Fruit fly (Drosophila melanogaster) whole organism, embryonic: ENCODE results near the gene Sfp35C.
A peak's percentile ranks its signal among the peaks of the same experiment; 100 is the strongest.

ENCODE experiments used
- Antp ChIP-seq: fragments of 200-800 bp; sonication (Bioruptor generic); optimal IDR thresholded peaks from 3 replicates; lab custom pipeline; 2016; ENCODE audit warnings: missing biosample characterization, missing genetic modification characterization
- Atf3 ChIP-seq: fragments of 200-800 bp; sonication (Bioruptor generic); optimal IDR thresholded peaks from 3 replicates; lab custom pipeline; 2016; ENCODE audit warnings: missing biosample characterization, missing genetic modification characterization
- Bdp1 ChIP-seq: fragments of 200-800 bp; sonication (Bioruptor generic); optimal IDR thresholded peaks from 3 replicates; lab custom pipeline; 2016; ENCODE audit warnings: missing biosample characterization, missing genetic modification characterization
- CG10274 ChIP-seq: fragments of 200-800 bp; sonication (Bioruptor generic); optimal IDR thresholded peaks from 3 replicates; lab custom pipeline; 2017; ENCODE audit warnings: missing biosample characterization, mild to moderate bottlenecking, missing genetic modification characterization
- CG11247 ChIP-seq: fragments of 200-800 bp; sonication (Bioruptor generic); IDR thresholded peaks from 2 replicates; pipeline ENCODE4 v1.3.6; 2022; ENCODE audit warnings: missing biosample characterization, missing genetic modification characterization
- CG11504 ChIP-seq: fragments of 200-800 bp; sonication (Bioruptor generic); optimal IDR thresholded peaks from 3 replicates; lab custom pipeline; 2019; ENCODE audit warnings: missing biosample characterization, mild to moderate bottlenecking, missing genetic modification characterization, moderate library complexity
- CG12299 ChIP-seq: fragments of 200-800 bp; sonication (Bioruptor generic); optimal IDR thresholded peaks from 2 replicates; lab custom pipeline; 2018; ENCODE audit warnings: missing biosample characterization, mild to moderate bottlenecking, missing genetic modification characterization
- CG13624 ChIP-seq: fragments of 200-800 bp; sonication (Bioruptor generic); optimal IDR thresholded peaks from 2 replicates; lab custom pipeline; 2016; ENCODE audit warnings: missing biosample characterization, missing genetic modification characterization
- CG13894 ChIP-seq: fragments of 200-800 bp; sonication (Bioruptor generic); optimal IDR thresholded peaks from 3 replicates; lab custom pipeline; 2018; ENCODE audit warnings: missing biosample characterization, mild to moderate bottlenecking, missing genetic modification characterization, moderate library complexity
- CG14965 ChIP-seq: fragments of 200-800 bp; sonication (Bioruptor generic); optimal IDR thresholded peaks from 2 replicates; lab custom pipeline; 2016; ENCODE audit warnings: missing biosample characterization, missing genetic modification characterization, borderline replicate concordance
- CG1602 ChIP-seq: fragments of 200-800 bp; sonication (Bioruptor generic); optimal IDR thresholded peaks from 3 replicates; lab custom pipeline; 2016; ENCODE audit warnings: missing biosample characterization, missing genetic modification characterization
- CG1647 ChIP-seq: fragments of 200-800 bp; sonication (Bioruptor generic); optimal IDR thresholded peaks from 3 replicates; lab custom pipeline; 2016; ENCODE audit warnings: missing biosample characterization, missing genetic modification characterization
- CG1792 ChIP-seq: fragments of 200-800 bp; sonication (Bioruptor generic); optimal IDR thresholded peaks from 2 replicates; lab custom pipeline; 2016; ENCODE audit warnings: missing biosample characterization, missing genetic modification characterization
- CG2875 ChIP-seq: fragments of 200-800 bp; sonication (Bioruptor generic); optimal IDR thresholded peaks from 2 replicates; lab custom pipeline; 2017; ENCODE audit warnings: missing biosample characterization, mild to moderate bottlenecking, missing genetic modification characterization, missing genetic modification reagents
- CG32772 ChIP-seq: fragments of 200-800 bp; sonication (Bioruptor generic); IDR thresholded peaks from 2 replicates; pipeline ENCODE4 v1.3.6; 2022; ENCODE audit warnings: missing biosample characterization, missing genetic modification characterization
- CG4404 ChIP-seq: fragments of 200-800 bp; sonication (Bioruptor generic); IDR thresholded peaks from 2 replicates; pipeline ENCODE4 v1.3.6; 2022; ENCODE audit warnings: missing biosample characterization, missing genetic modification characterization
- CG5180 ChIP-seq: fragments of 200-800 bp; sonication (Bioruptor generic); optimal IDR thresholded peaks from 3 replicates; lab custom pipeline; 2017; ENCODE audit warnings: missing biosample characterization, missing genetic modification characterization, mild to moderate bottlenecking, moderate library complexity, missing genetic modification reagents
- CG7745 ChIP-seq: fragments of 200-800 bp; sonication (Bioruptor generic); optimal IDR thresholded peaks from 2 replicates; lab custom pipeline; 2018; ENCODE audit warnings: missing biosample characterization, mild to moderate bottlenecking, missing genetic modification characterization, moderate library complexity
- CG9727 ChIP-seq: fragments of 200-800 bp; sonication (Bioruptor generic); optimal IDR thresholded peaks from 3 replicates; lab custom pipeline; 2017; ENCODE audit warnings: missing biosample characterization, mild to moderate bottlenecking, missing genetic modification characterization
- CG9932 ChIP-seq: fragments of 200-800 bp; sonication (Bioruptor generic); IDR thresholded peaks from 2 replicates; pipeline ENCODE4 v1.3.6; 2022; ENCODE audit warnings: missing biosample characterization, missing genetic modification characterization
- Chrac-16 ChIP-seq: fragments of 200-800 bp; sonication (Bioruptor generic); optimal IDR thresholded peaks from 3 replicates; lab custom pipeline; 2016; ENCODE audit warnings: missing biosample characterization, missing genetic modification characterization
- Drgx ChIP-seq: fragments of 200-800 bp; sonication (Bioruptor generic); IDR thresholded peaks from 2 replicates; pipeline ENCODE4 v1.3.6; 2022; ENCODE audit warnings: missing biosample characterization, missing genetic modification characterization
- HHEX ChIP-seq: fragments of 200-800 bp; sonication (Bioruptor generic); optimal IDR thresholded peaks from 3 replicates; lab custom pipeline; 2017; ENCODE audit warnings: missing biosample characterization, mild to moderate bottlenecking, missing genetic modification characterization, missing genetic modification reagents
- HLH4C ChIP-seq: fragments of 200-800 bp; sonication (Bioruptor generic); IDR thresholded peaks from 3 replicates; pipeline ENCODE4 v1.3.6; 2022; ENCODE audit warnings: missing biosample characterization, missing genetic modification characterization; ENCODE audit not compliant: partially characterized antibody
- HmgZ ChIP-seq: fragments of 200-800 bp; sonication (Bioruptor generic); optimal IDR thresholded peaks from 2 replicates; lab custom pipeline; 2018; ENCODE audit warnings: missing biosample characterization, mild to moderate bottlenecking, missing genetic modification characterization
- Hr51 ChIP-seq, 2 experiments: fragments of 200-800 bp; sonication (Bioruptor generic); optimal IDR thresholded peaks; 2 replicates in 1 of 2; 3 replicates in 1 of 2; lab custom pipeline; 2016 to 2018; ENCODE audit warnings: missing biosample characterization in 2 of 2, missing genetic modification characterization in 2 of 2, mild to moderate bottlenecking in 1 of 2, moderate library complexity in 1 of 2
- Mes4 ChIP-seq: fragments of 200-800 bp; sonication (Bioruptor generic); optimal IDR thresholded peaks from 2 replicates; lab custom pipeline; 2016; ENCODE audit warnings: missing biosample characterization, missing genetic modification characterization
- NFAT ChIP-seq: fragments of 200-800 bp; sonication (Bioruptor generic); IDR thresholded peaks from 2 replicates; pipeline ENCODE4 v1.3.6; 2022; ENCODE audit warnings: missing biosample characterization, missing genetic modification characterization
- Scr ChIP-seq: fragments of 200-800 bp; sonication (Bioruptor generic); IDR thresholded peaks from 2 replicates; pipeline ENCODE4 v1.3.6; 2022; ENCODE audit warnings: missing biosample characterization, missing genetic modification characterization; ENCODE audit not compliant: partially characterized antibody
- Sry-β ChIP-seq: fragments of 200-800 bp; sonication (Bioruptor generic); optimal IDR thresholded peaks from 2 replicates; lab custom pipeline; 2018; ENCODE audit warnings: missing biosample characterization, mild to moderate bottlenecking, missing genetic modification characterization, moderate library complexity
- abd-A ChIP-seq: fragments of 200-800 bp; sonication (Bioruptor generic); optimal IDR thresholded peaks from 3 replicates; lab custom pipeline; 2019; ENCODE audit warnings: missing biosample characterization, mild to moderate bottlenecking, missing genetic modification characterization, moderate library complexity
- ac ChIP-seq: fragments of 200-800 bp; sonication (Bioruptor generic); optimal IDR thresholded peaks from 3 replicates; lab custom pipeline; 2017; ENCODE audit warnings: missing biosample characterization, mild to moderate bottlenecking, missing genetic modification characterization
- ap ChIP-seq: fragments of 200-800 bp; sonication (Bioruptor generic); IDR thresholded peaks from 2 replicates; pipeline ENCODE4 v1.3.6; 2022; ENCODE audit warnings: missing biosample characterization, missing genetic modification characterization
- ase ChIP-seq: fragments of 200-800 bp; sonication (Bioruptor generic); IDR thresholded peaks from 3 replicates; pipeline ENCODE4 v1.3.6; 2022; ENCODE audit warnings: missing biosample characterization, missing genetic modification characterization
- ato ChIP-seq: fragments of 200-800 bp; sonication (Bioruptor generic); IDR thresholded peaks from 2 replicates; pipeline ENCODE4 v1.3.6; 2022; ENCODE audit warnings: missing biosample characterization, missing genetic modification characterization; ENCODE audit not compliant: partially characterized antibody
- btn ChIP-seq: fragments of 200-800 bp; sonication (Bioruptor generic); optimal IDR thresholded peaks from 2 replicates; lab custom pipeline; 2016; ENCODE audit warnings: missing biosample characterization, missing genetic modification characterization
- dan ChIP-seq: fragments of 200-800 bp; sonication (Bioruptor generic); IDR thresholded peaks from 2 replicates; pipeline ENCODE4 v1.3.6; 2022; ENCODE audit warnings: missing biosample characterization, missing genetic modification characterization
- dati ChIP-seq: fragments of 200-800 bp; sonication (Bioruptor generic); IDR thresholded peaks from 2 replicates; pipeline ENCODE4 v1.3.6; 2022; ENCODE audit warnings: missing biosample characterization, missing genetic modification characterization
- emc ChIP-seq: fragments of 200-800 bp; sonication (Bioruptor generic); optimal IDR thresholded peaks from 2 replicates; lab custom pipeline; 2016; ENCODE audit warnings: missing biosample characterization, missing genetic modification characterization
- hth ChIP-seq: fragments of >200 bp; optimal IDR thresholded peaks from 2 replicates; lab custom pipeline; 2017; ENCODE audit warnings: inconsistent platforms
- nom ChIP-seq: fragments of 200-800 bp; sonication (Bioruptor generic); optimal IDR thresholded peaks from 2 replicates; lab custom pipeline; 2017; ENCODE audit warnings: missing biosample characterization, missing genetic modification characterization, mild to moderate bottlenecking, moderate library complexity, missing genetic modification reagents
- pb ChIP-seq: fragments of 200-800 bp; sonication (Bioruptor generic); optimal IDR thresholded peaks from 3 replicates; lab custom pipeline; 2016; ENCODE audit warnings: missing biosample characterization, missing genetic modification characterization
- pho ChIP-seq: fragments of 200-800 bp; sonication (Bioruptor generic); optimal IDR thresholded peaks from 2 replicates; lab custom pipeline; 2016; ENCODE audit warnings: missing biosample characterization, missing genetic modification characterization
- pnt ChIP-seq: fragments of 200-800 bp; sonication (Bioruptor generic); optimal IDR thresholded peaks from 3 replicates; lab custom pipeline; 2016; ENCODE audit warnings: missing biosample characterization, missing genetic modification characterization
- prd ChIP-seq, 3 experiments: fragments of >200 bp in 2 of 3; fragments of 200-800 bp in 1 of 3; sonication (Bioruptor generic) in 1 of 3; optimal IDR thresholded peaks in 2 of 3; IDR thresholded peaks in 1 of 3; 2 replicates in 2 of 3; 3 replicates in 1 of 3; pipeline versions ENCODE4 v1.3.6 to Lab custom; 2017 to 2022; ENCODE audit warnings: missing biosample characterization in 1 of 3, missing genetic modification characterization in 1 of 3
- tgo ChIP-seq: fragments of 200-800 bp; sonication (Bioruptor generic); IDR thresholded peaks from 3 replicates; pipeline ENCODE4 v1.3.6; 2022; ENCODE audit warnings: missing biosample characterization, missing genetic modification characterization
- tio ChIP-seq: fragments of 200-800 bp; sonication (Bioruptor generic); optimal IDR thresholded peaks from 2 replicates; lab custom pipeline; 2017; ENCODE audit warnings: missing biosample characterization, missing genetic modification characterization, inconsistent platforms
- trh ChIP-seq: fragments of 200-800 bp; sonication (Bioruptor generic); optimal IDR thresholded peaks from 2 replicates; lab custom pipeline; 2016; ENCODE audit warnings: missing biosample characterization, missing genetic modification characterization
- z ChIP-seq: fragments of 200-800 bp; sonication (Bioruptor generic); IDR thresholded peaks from 3 replicates; pipeline ENCODE4 v1.3.6; 2022; ENCODE audit warnings: missing biosample characterization, missing genetic modification characterization

Gene Sfp35C

DNA sequence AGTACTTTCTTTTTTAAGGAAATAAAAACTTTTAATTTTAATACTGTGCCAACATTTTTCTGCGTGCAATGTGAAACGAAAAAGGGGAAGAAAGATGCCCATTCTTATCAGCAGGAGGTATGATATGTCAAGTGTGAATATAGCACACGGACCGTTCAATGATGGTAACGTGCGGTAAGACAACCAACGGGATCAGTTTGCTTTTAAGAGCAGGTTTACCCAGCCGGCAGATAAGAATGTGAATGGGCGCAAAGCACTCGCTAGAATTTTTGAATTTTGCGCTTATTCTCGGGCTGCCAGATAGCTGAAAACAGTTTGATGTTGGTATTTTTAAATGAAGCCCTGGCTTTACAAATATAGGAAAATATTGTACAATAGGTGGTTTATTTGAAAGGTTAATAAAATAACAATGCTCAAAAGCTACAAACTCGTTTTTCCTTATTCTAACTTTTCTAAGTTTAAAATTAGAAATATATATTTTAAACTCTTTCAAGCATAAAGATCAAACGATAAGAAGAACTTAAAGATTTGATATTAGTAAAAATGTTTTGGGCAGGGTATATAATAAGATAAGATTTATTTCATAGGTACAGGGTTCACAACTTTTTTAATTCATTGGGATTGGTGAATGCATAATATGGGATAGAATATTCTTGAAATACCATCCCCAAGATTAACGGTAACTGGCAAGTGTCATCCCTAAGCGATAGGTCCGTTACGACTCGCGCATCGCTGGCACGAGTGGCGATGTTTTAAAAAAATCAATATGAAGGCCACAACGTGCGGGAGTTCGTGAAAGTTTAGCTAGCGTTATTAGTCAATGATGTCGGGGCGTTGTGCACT lies 46.5 kb upstream of the Sfp35C start, which contains the start of gene dao (continued):
- peak; percentile 55 for TF ChIP-seq CG11247
- TF ChIP-seq emc (GFP tag; lab: Kevin White, UChicago), result no peak
- TF ChIP-seq HLH4C (GFP tag; lab: Robert Waterston, UW), result peak; percentile 76
- TF ChIP-seq ap (GFP tag; lab: Robert Waterston, UW), result no peak
- TF ChIP-seq Chrac-16, result peak; percentile 52
- peak; percentile 63 for TF ChIP-seq CG9727 (GFP tag; lab: Kevin White, UChicago)
- TF ChIP-seq CG13894 (tag; lab: Kevin White, UChicago), result no peak
- peak; percentile 18 for TF ChIP-seq Atf3 (GFP tag; lab: Kevin White, UChicago)
- no peak for TF ChIP-seq CG1647 (GFP tag; lab: Kevin White, UChicago)
- TF ChIP-seq CG12299, result peak; percentile 11
- no peak for TF ChIP-seq dan
- TF ChIP-seq pho (GFP tag; lab: Kevin White, UChicago), result peak; percentile 28
- no peak for TF ChIP-seq Drgx
- peak; percentile 66; the same call in 1 of the 2 replicates for TF ChIP-seq CG32772 (GFP tag; lab: Robert Waterston, UW)
- peak; percentile 14 to 31 for TF ChIP-seq Hr51 (GFP tag; optimal IDR thresholded peaks at IDR 0.05; lab: Kevin White, UChicago)
- no peak for TF ChIP-seq Bdp1
- peak; percentile 46 for TF ChIP-seq Sry-β
- TF ChIP-seq CG9932 (GFP tag; lab: Robert Waterston, UW), result peak; percentile 69
- TF ChIP-seq ac (GFP tag; lab: Kevin White, UChicago), result no peak
- no peak for TF ChIP-seq CG4404 (GFP tag; lab: Robert Waterston, UW)
- TF ChIP-seq z (GFP tag; lab: Robert Waterston, UW), result no peak
- peak; percentile 68 for TF ChIP-seq CG1602 (GFP tag; lab: Kevin White, UChicago)
- no peak for TF ChIP-seq hth (lab: Kevin White, UChicago)
- no peak for TF ChIP-seq HmgZ (tag; lab: Kevin White, UChicago)
- no peak for TF ChIP-seq trh (GFP tag; lab: Kevin White, UChicago)
- peak; percentile 40; the same call in 1 of the 2 replicates for TF ChIP-seq NFAT (GFP tag; lab: Robert Waterston, UW)
- no peak for TF ChIP-seq CG10274 (GFP tag; lab: Kevin White, UChicago)
- TF ChIP-seq dati, result no peak
- no peak for TF ChIP-seq CG5180
- TF ChIP-seq CG11504 (tag; lab: Kevin White, UChicago), result peak; percentile 52
- no peak for TF ChIP-seq abd-A
- TF ChIP-seq Mes4 (GFP tag; lab: Kevin White, UChicago), result no peak
- TF ChIP-seq CG7745, result no peak
- no peak for TF ChIP-seq CG14965
- TF ChIP-seq HHEX, result no peak
- no peak for TF ChIP-seq nom (GFP tag; lab: Kevin White, UChicago)
- peak; percentile 64 for TF ChIP-seq tio
- no peak for TF ChIP-seq pb (GFP tag; lab: Kevin White, UChicago)
- TF ChIP-seq prd (optimal IDR thresholded peaks at IDR 0.05; lab: Kevin White, UChicago), result no peak
- peak; percentile 70; the same call in 2 of the 3 replicates for TF ChIP-seq prd (GFP tag; IDR thresholded peaks at IDR 0.05; lab: Robert Waterston, UW)
- peak; percentile 41; the same call in 1 of the 2 replicates for TF ChIP-seq ato (GFP tag; lab: Robert Waterston, UW)
- peak; percentile 37 for TF ChIP-seq CG13624
- no peak for TF ChIP-seq pnt (GFP tag; lab: Kevin White, UChicago)
- no peak for TF ChIP-seq CG2875 (GFP tag; lab: Kevin White, UChicago)
- no peak for TF ChIP-seq Antp (GFP tag; lab: Kevin White, UChicago)
- no peak for TF ChIP-seq btn (GFP tag; lab: Kevin White, UChicago)
- no peak for TF ChIP-seq CG1792 (GFP tag; lab: Kevin White, UChicago)
- TF ChIP-seq ase (GFP tag; lab: Robert Waterston, UW), result peak; percentile 39; the same call in 2 of the 3 replicates
- TF ChIP-seq Scr, result peak; percentile 80
- TF ChIP-seq tgo (GFP tag; lab: Robert Waterston, UW), result no peak
